Worm (Caenorhabditis elegans): ENCODE results near the gene tbc-6.

DNA sequence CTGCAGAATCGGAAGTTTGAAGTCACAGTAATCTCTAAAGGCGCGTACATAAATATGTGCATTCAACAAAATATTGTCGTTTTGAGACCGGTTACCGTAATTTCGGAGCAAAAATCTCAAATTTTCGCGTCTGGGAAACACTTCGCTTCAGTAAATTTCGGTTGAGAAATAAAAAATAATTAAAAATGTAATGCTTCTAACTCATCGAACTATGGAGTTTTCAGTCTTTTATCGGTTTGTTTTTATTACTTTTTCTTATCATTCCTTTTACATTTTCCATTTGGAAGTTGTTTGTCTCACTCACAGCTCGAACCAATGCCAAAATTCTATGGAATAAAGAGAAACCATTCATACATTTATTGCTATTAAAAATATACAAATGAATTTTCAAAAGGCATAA lies 40.3 kb downstream of the tbc-6 start:
- no peak for TF ChIP-seq flt-1 (GFP tag; IDR thresholded peaks at IDR 0.05)
- TF ChIP-seq ztf-29 (GFP tag; IDR thresholded peaks at IDR 0.05): no peak
- no peak for TF ChIP-seq cog-1 (tag; optimal IDR thresholded peaks at IDR 0.05)
- no peak for TF ChIP-seq ztf-23 (GFP tag; IDR thresholded peaks at IDR 0.05)
- TF ChIP-seq med-1 (GFP tag; optimal IDR thresholded peaks at IDR 0.05; ENCODE audit: insufficient read depth): no peak
- no peak for TF ChIP-seq ref-1 (GFP tag; conservative IDR thresholded peaks at IDR 0.05)
- TF ChIP-seq klf-2 (GFP tag; conservative IDR thresholded peaks at IDR 0.05): no peak
- no peak for TF ChIP-seq T22C8.4 (GFP tag; IDR thresholded peaks at IDR 0.05)
- TF ChIP-seq tab-1 (GFP tag; IDR thresholded peaks at IDR 0.05): no peak

Data from whole organism, midembryonic.